Worm (Caenorhabditis elegans) whole organism, early embryonic: ENCODE results near the gene C30G12.2.

ENCODE experiments used
- B0310.2 ChIP-seq: sonication (generic microtip); optimal IDR thresholded peaks from 2 replicates; lab custom pipeline; 2016; ENCODE audit warnings: mild to moderate bottlenecking, missing genetic modification characterization, missing compliant biosample characterization
- F13C5.2 ChIP-seq: sonication (generic microtip); optimal IDR thresholded peaks from 2 replicates; lab custom pipeline; 2017; ENCODE audit warnings: mild to moderate bottlenecking, missing genetic modification characterization, inconsistent platforms, missing compliant biosample characterization
- aly-1 ChIP-seq: sonication (generic microtip); optimal IDR thresholded peaks from 2 replicates; lab custom pipeline; 2016; ENCODE audit warnings: missing genetic modification characterization, missing compliant biosample characterization
- ama-1 ChIP-seq: fragments of 150-350 bp; optimal IDR thresholded peaks from 2 replicates; lab custom pipeline; 2014
- ceh-13 ChIP-seq: fragments of 200-800 bp; sonication (Bioruptor generic); optimal IDR thresholded peaks from 2 replicates; lab custom pipeline; 2018; ENCODE audit warnings: mild to moderate bottlenecking, missing genetic modification characterization, missing compliant biosample characterization
- ceh-36 ChIP-seq: sonication (generic microtip); optimal IDR thresholded peaks from 2 replicates; lab custom pipeline; 2016; ENCODE audit warnings: missing genetic modification characterization, inconsistent platforms, missing compliant biosample characterization
- ets-7 ChIP-seq: sonication (generic microtip); optimal IDR thresholded peaks from 2 replicates; lab custom pipeline; 2016; ENCODE audit warnings: missing genotype, missing genetic modification characterization, missing compliant biosample characterization
- flt-1 ChIP-seq: fragments of 200-800 bp; sonication (Bioruptor generic); IDR thresholded peaks from 2 replicates; pipeline ENCODE4 v1.3.6; 2022; ENCODE audit warnings: missing genetic modification characterization, missing compliant biosample characterization
- hmbx-1 ChIP-seq: sonication (generic microtip); optimal IDR thresholded peaks from 2 replicates; lab custom pipeline; 2016; ENCODE audit warnings: mild to moderate bottlenecking, missing genetic modification characterization, missing compliant biosample characterization
- hmg-4 ChIP-seq: fragments of 200-800 bp; sonication (Bioruptor generic); optimal IDR thresholded peaks from 2 replicates; lab custom pipeline; 2018; ENCODE audit warnings: mild to moderate bottlenecking, missing genetic modification characterization, missing compliant biosample characterization
- hnd-1 ChIP-seq: sonication (generic microtip); optimal IDR thresholded peaks from 2 replicates; lab custom pipeline; 2016; ENCODE audit warnings: missing genetic modification characterization, missing compliant biosample characterization
- pes-1 ChIP-seq: fragments of 200-800 bp; sonication (Bioruptor generic); IDR thresholded peaks from 2 replicates; pipeline ENCODE4 v1.3.6; 2022; ENCODE audit warnings: missing genetic modification reagents, missing genetic modification characterization, missing compliant biosample characterization
- scrt-1 ChIP-seq: fragments of 200-800 bp; sonication (Bioruptor generic); IDR thresholded peaks from 2 replicates; pipeline ENCODE4 v1.3.6; 2022; ENCODE audit warnings: missing genetic modification characterization, missing compliant biosample characterization
- sea-1 ChIP-seq: fragments of 200-800 bp; sonication (Bioruptor generic); conservative IDR thresholded peaks from 2 replicates; pipeline ENCODE4 v1.3.6; 2022; ENCODE audit warnings: missing genetic modification characterization, missing compliant biosample characterization
- tbx-11 ChIP-seq: fragments of 200-800 bp; sonication (Bioruptor generic); IDR thresholded peaks from 2 replicates; pipeline ENCODE4 v1.3.6; 2022; ENCODE audit warnings: missing genetic modification characterization, missing compliant biosample characterization
- tbx-37 ChIP-seq: fragments of 200-800 bp; sonication (Bioruptor generic); conservative IDR thresholded peaks from 2 replicates; pipeline ENCODE4 v1.3.6; 2022; ENCODE audit warnings: missing genetic modification reagents, missing genetic modification characterization, missing compliant biosample characterization
- tra-4 ChIP-seq: sonication (generic microtip); optimal IDR thresholded peaks from 2 replicates; lab custom pipeline; 2017; ENCODE audit warnings: missing genetic modification characterization, missing compliant biosample characterization

C30G12.2 gene

ce11 chrII:7310023-7310422 lies 19.8 kb downstream of the C30G12.2 start, which contains the start of the genes F45E12.5 and cnep-1:
Gene F45E12.5, minus strand, starts transcription at chrII:7310115.
Gene cnep-1, plus strand, starts transcription at chrII:7310348.
- TF ChIP-seq hnd-1 (tag; lab: Kevin White, UChicago) (no peak), aly-1 (tag; lab: Kevin White, UChicago) (no peak), ama-1 (lab: Kevin White, UChicago) (no peak), B0310.2 (no peak), ceh-36 (tag; lab: Kevin White, UChicago) (no peak), pes-1 (GFP tag; lab: Robert Waterston, UW) (no peak)

ce11 chrII:7314083-7314482 lies 23.9 kb downstream of the C30G12.2 start, which contains the start of gene F45E12.6:
Gene F45E12.6, minus strand, starts transcription at chrII:7314183.
- TF ChIP-seq hmg-4 (GFP tag; lab: Kevin White, UChicago): no peak
- TF ChIP-seq F13C5.2 (tag; lab: Kevin White, UChicago): no peak
- no peak for TF ChIP-seq tra-4 (tag; lab: Kevin White, UChicago)
- TF ChIP-seq ets-7 (tag; lab: Kevin White, UChicago): no peak
- no peak for TF ChIP-seq B0310.2
- TF ChIP-seq ceh-13: no peak
- TF ChIP-seq flt-1 (GFP tag; lab: Robert Waterston, UW): no peak

ce11 chrII:7317468-7317867 lies 27.2 kb downstream of the C30G12.2 start, which contains the start of gene F21D12.2:
Gene F21D12.2, plus strand, starts transcription at chrII:7317768.
- TF ChIP-seq flt-1 (GFP tag; lab: Robert Waterston, UW): no peak
- no peak for TF ChIP-seq scrt-1
- TF ChIP-seq ceh-13: no peak

DNA sequence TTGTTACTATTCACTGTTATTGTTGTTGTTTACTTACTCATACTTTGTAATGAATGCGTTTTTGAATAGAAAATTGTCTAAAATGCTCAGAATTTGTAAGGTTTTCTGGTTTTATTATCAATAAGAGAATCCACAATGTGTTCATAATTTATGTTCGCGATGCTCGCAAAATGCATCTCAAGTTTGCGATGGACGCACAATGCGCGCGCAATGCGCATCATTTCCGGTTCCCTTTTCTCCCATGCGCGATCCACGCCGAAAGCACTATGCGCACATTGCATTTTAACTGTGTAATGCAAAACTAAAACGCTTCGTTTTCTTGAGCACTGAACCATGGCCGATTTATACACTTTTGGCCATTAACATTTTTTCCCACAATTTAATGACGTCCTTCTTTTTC lies 29.2 kb downstream of the C30G12.2 start:
- TF ChIP-seq pes-1 (GFP tag; lab: Robert Waterston, UW) (no peak), tbx-37 (GFP tag; lab: Robert Waterston, UW) (no peak), flt-1 (GFP tag; lab: Robert Waterston, UW) (no peak), scrt-1 (no peak), hmg-4 (GFP tag; lab: Kevin White, UChicago) (no peak), ceh-13 (no peak), ceh-36 (tag; lab: Kevin White, UChicago) (no peak)

- no peak for TF ChIP-seq hmbx-1
- TF ChIP-seq ama-1 (lab: Kevin White, UChicago): no peak
- TF ChIP-seq sea-1: no peak
- TF ChIP-seq F13C5.2 (tag; lab: Kevin White, UChicago): no peak
- TF ChIP-seq tra-4 (tag; lab: Kevin White, UChicago): no peak
Observed at ce11 chrII:7323317-7323716, 33.1 kb downstream of the C30G12.2 start.

DNA sequence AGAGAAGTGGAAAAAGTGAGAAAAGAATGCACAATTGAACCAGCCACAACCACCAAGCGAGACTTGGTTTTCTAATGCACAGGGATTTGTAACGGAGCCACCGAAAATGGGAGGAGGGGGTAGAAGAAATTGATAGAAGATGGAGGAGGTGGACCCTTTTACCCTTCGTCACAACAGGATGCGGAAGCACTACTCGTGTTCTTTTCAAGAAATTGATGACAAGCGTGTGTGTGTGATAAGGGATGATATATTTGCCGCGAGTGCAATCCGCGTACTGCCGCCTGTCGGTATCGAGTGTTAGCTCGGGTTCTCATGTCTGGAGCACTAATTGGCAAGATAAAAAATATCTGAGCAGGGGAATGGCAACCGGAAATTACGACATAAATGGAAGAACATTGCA lies 33.7 kb downstream of the C30G12.2 start, which contains the start of gene F21D12.3:
Gene F21D12.3, minus strand, starts transcription at position 101 of the 400 bp plus-strand sequence.
- TF ChIP-seq pes-1 (GFP tag; lab: Robert Waterston, UW) (no peak), F13C5.2 (tag; lab: Kevin White, UChicago) (no peak), tbx-11 (GFP tag; lab: Robert Waterston, UW) (no peak), scrt-1 (no peak), hmbx-1 (no peak), sea-1 (no peak), B0310.2 (no peak), tbx-37 (GFP tag; lab: Robert Waterston, UW) (no peak), ama-1 (lab: Kevin White, UChicago) (no peak), tra-4 (tag; lab: Kevin White, UChicago) (no peak)

DNA sequence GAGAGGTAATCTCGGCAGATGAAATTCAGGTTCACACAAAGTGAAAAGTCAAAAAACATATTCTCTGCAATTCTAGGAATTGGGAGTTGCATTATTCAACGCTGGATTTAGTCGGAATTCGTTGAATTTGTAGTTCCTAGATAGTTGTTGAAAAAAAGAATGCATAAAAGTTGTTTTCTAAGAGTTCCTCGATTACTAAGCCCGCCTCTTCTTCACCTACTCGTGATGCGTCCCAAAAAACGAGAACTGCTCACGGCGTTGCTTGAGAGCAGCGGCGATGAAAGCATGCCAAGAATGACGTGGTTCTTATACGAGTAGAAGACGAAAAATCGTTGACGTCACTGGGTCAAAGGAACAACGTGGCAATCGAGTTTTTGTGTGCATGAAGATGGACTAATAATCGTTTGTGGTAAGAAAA lies 34.8 kb downstream of the C30G12.2 start:
- TF ChIP-seq flt-1 (GFP tag; lab: Robert Waterston, UW) (no peak), aly-1 (tag; lab: Kevin White, UChicago) (no peak), tbx-11 (GFP tag; lab: Robert Waterston, UW) (no peak), hmbx-1 (no peak), sea-1 (no peak)

- TF ChIP-seq scrt-1: no peak
- no peak for TF ChIP-seq tbx-37 (GFP tag; lab: Robert Waterston, UW)
- no peak for TF ChIP-seq ama-1 (lab: Kevin White, UChicago)
- TF ChIP-seq tra-4 (tag; lab: Kevin White, UChicago): no peak
- TF ChIP-seq ets-7 (tag; lab: Kevin White, UChicago): no peak
- TF ChIP-seq ceh-36 (tag; lab: Kevin White, UChicago): no peak
- no peak for TF ChIP-seq flt-1 (GFP tag; lab: Robert Waterston, UW)
- TF ChIP-seq hmbx-1: no peak
Observed at ce11 chrII:7326199-7326598, 36.0 kb downstream of the C30G12.2 start.

- TF ChIP-seq B0310.2: no peak
- TF ChIP-seq F13C5.2 (tag; lab: Kevin White, UChicago): no peak
- TF ChIP-seq pes-1 (GFP tag; lab: Robert Waterston, UW): no peak
Observed at ce11 chrII:7326997-7327396, 36.8 kb downstream of the C30G12.2 start.

ce11 chrII:7331224-7331623 lies 41.0 kb downstream of the C30G12.2 start, which contains the start of gene npax-1:
Gene npax-1, minus strand, starts transcription at chrII:7331324.
- TF ChIP-seq sea-1: no peak
- no peak for TF ChIP-seq hmbx-1
- no peak for TF ChIP-seq scrt-1
- no peak for TF ChIP-seq tbx-11 (GFP tag; lab: Robert Waterston, UW)
- no peak for TF ChIP-seq hmg-4 (GFP tag; lab: Kevin White, UChicago)
- no peak for TF ChIP-seq hnd-1 (tag; lab: Kevin White, UChicago)
